Worm (Caenorhabditis elegans) whole organism, L3 larva: ENCODE measurements around the gene Y17G9A.3.

Source experiments
- ceh-82 ChIP-seq: fragments of 150-350 bp; optimal IDR thresholded peaks from 2 replicates; lab custom pipeline; 2014; ENCODE audit warnings: missing biosample characterization, missing genetic modification characterization
- elt-1 ChIP-seq: fragments of 150-350 bp; optimal IDR thresholded peaks from 2 replicates; lab custom pipeline; 2014; ENCODE audit warnings: missing biosample characterization, missing genetic modification characterization
- nhr-237 ChIP-seq: fragments of 150-350 bp; optimal IDR thresholded peaks from 2 replicates; lab custom pipeline; 2014; ENCODE audit warnings: missing biosample characterization, missing genetic modification characterization
- pha-4 ChIP-seq: fragments of 150-350 bp; optimal IDR thresholded peaks from 2 replicates; lab custom pipeline; 2014; ENCODE audit warnings: missing biosample characterization, missing genetic modification reagents, missing genetic modification characterization
- ztf-11 ChIP-seq: fragments of 150-350 bp; optimal IDR thresholded peaks from 2 replicates; lab custom pipeline; 2014; ENCODE audit warnings: missing biosample characterization, missing genetic modification characterization

DNA sequence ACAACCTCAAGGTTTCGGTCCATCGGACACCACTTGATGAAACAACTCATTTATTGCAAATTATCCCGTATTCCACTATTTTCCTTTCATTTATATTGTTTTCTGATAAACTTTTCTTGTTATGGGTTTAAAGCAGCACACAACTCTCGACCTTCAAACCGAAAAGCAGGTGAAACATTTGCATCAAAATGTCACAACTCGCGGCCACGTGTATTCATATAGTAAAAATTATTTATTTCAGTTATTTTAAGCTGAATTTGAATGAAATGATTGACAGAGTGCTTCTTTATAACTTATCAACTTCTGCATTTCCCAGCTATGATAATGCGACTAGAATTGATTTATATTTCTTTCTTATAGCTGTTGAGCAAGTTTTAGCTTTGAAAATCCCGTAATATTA is 46.6 kb downstream of the Y17G9A.3 start, which contains the start of gene srw-95:
- TF ChIP-seq nhr-237 (tag; lab: Kevin White, UChicago) (no peak), elt-1 (tag; lab: Kevin White, UChicago) (no peak), ceh-82 (tag; lab: Kevin White, UChicago) (no peak), ztf-11 (tag; lab: Kevin White, UChicago) (no peak), pha-4 (tag; lab: Kevin White, UChicago) (no peak)
